Fruit fly (Drosophila melanogaster): Measurements from ENCODE around the gene CG43731.

CG43731 gene

dm6 chr2L:19131905-19132402, 30.1 kb downstream of the CG43731 start, which contains the start of the genes AsnRS and DCTN6-p27 (continued):
- TF ChIP-seq CG11902 (GFP tag; optimal IDR thresholded peaks at IDR 0.05) (peak; percentile 54), Met (GFP tag; optimal IDR thresholded peaks at IDR 0.05) (no peak), vri (GFP tag; optimal IDR thresholded peaks at IDR 0.05) (no peak), Eip93F (GFP tag; optimal IDR thresholded peaks at IDR 0.05) (peak; percentile 27), CG31627 (GFP tag; optimal IDR thresholded peaks at IDR 0.05) (peak; percentile 65), CG6276 (GFP tag; optimal IDR thresholded peaks at IDR 0.05) (no peak), achi (GFP tag; optimal IDR thresholded peaks at IDR 0.05) (peak; percentile 65), fd59A (GFP tag; optimal IDR thresholded peaks at IDR 0.05) (no peak), Gug (GFP tag; IDR thresholded peaks at IDR 0.05) (no peak), Lpt (GFP tag; optimal IDR thresholded peaks at IDR 0.05) (no peak), CG6163 (GFP tag; IDR thresholded peaks at IDR 0.05) (peak; percentile 61; the same call in 2 of the 3 replicates), acj6 (GFP tag; optimal IDR thresholded peaks at IDR 0.05) (peak; percentile 74), Hr39 (GFP tag; optimal IDR thresholded peaks at IDR 0.05) (peak; percentile 70), net (GFP tag; optimal IDR thresholded peaks at IDR 0.05) (no peak), Hr38 (GFP tag; optimal IDR thresholded peaks at IDR 0.05) (no peak), cyc (GFP tag; optimal IDR thresholded peaks at IDR 0.05) (peak; percentile 69), CG8319 (GFP tag; optimal IDR thresholded peaks at IDR 0.05) (no peak), CG16779 (tag; optimal IDR thresholded peaks at IDR 0.05) (no peak), eg (GFP tag; IDR thresholded peaks at IDR 0.05) (peak; percentile 65; the same call in 2 of the 3 replicates), CG10669 (GFP tag; optimal IDR thresholded peaks at IDR 0.05) (no peak), esn (GFP tag; optimal IDR thresholded peaks at IDR 0.05) (peak; percentile 80), Sox102F (GFP tag; optimal IDR thresholded peaks at IDR 0.05) (no peak), pdm3 (GFP tag; optimal IDR thresholded peaks at IDR 0.05) (peak; percentile 3), CG4318 (GFP tag; optimal IDR thresholded peaks at IDR 0.05) (no peak), fd85E (GFP tag; optimal IDR thresholded peaks at IDR 0.05) (no peak), CG11294 (GFP tag; IDR thresholded peaks at IDR 0.05) (no peak; the same call in 1 of the 2 replicates), CG6792 (GFP tag; optimal IDR thresholded peaks at IDR 0.05) (peak; percentile 75), dsx (GFP tag; optimal IDR thresholded peaks at IDR 0.05; ENCODE audit: poor library complexity, severe bottlenecking) (no peak), CG6854 (GFP tag; optimal IDR thresholded peaks at IDR 0.05) (peak; percentile 36), Eip78C (GFP tag) (peak; percentile 71), Eip75B (GFP tag; optimal IDR thresholded peaks at IDR 0.05) (no peak), OdsH (GFP tag; optimal IDR thresholded peaks at IDR 0.05) (no peak), ss (GFP tag; optimal IDR thresholded peaks at IDR 0.05) (no peak), fkh (GFP tag; optimal IDR thresholded peaks at IDR 0.05) (peak; percentile 60), topi (GFP tag; optimal IDR thresholded peaks at IDR 0.05) (peak; percentile 33), dac (GFP tag; optimal IDR thresholded peaks at IDR 0.05) (peak; percentile 31), CG34406 (GFP tag; optimal IDR thresholded peaks at IDR 0.05) (peak; percentile 58), CG11762 (GFP tag; optimal IDR thresholded peaks at IDR 0.05; ENCODE audit: insufficient read depth) (no peak)

dm6 chr2L:19133465-19134365, 31.9 kb downstream of the CG43731 start, which contains the start of gene brat:
Gene brat, plus strand, starts transcription at chr2L:19133816.
- TF ChIP-seq CG8319 (GFP tag; optimal IDR thresholded peaks at IDR 0.05) (peak; percentile 28), CG6808 (GFP tag; optimal IDR thresholded peaks at IDR 0.05) (no peak), Sox14 (GFP tag; optimal IDR thresholded peaks at IDR 0.05) (peak; percentile 64), salr (GFP tag; optimal IDR thresholded peaks at IDR 0.05) (no peak), Sox102F (GFP tag; optimal IDR thresholded peaks at IDR 0.05) (peak; percentile 36), CG7368 (GFP tag; optimal IDR thresholded peaks at IDR 0.05) (no peak), CG10669 (GFP tag; optimal IDR thresholded peaks at IDR 0.05) (no peak), Sox15 (GFP tag; optimal IDR thresholded peaks at IDR 0.05) (no peak), dac (GFP tag; optimal IDR thresholded peaks at IDR 0.05) (no peak), CG15336 (GFP tag; IDR thresholded peaks at IDR 0.05) (no peak), fkh (GFP tag; optimal IDR thresholded peaks at IDR 0.05) (peak; percentile 85), Hr38 (GFP tag; optimal IDR thresholded peaks at IDR 0.05) (no peak), Smox (GFP tag; optimal IDR thresholded peaks at IDR 0.05) (peak; percentile 16), CG6163 (GFP tag; IDR thresholded peaks at IDR 0.05) (0 out of 3 replicates have a peak, but pooled peaks have one; percentile 8), CG11762 (GFP tag; optimal IDR thresholded peaks at IDR 0.05; ENCODE audit: insufficient read depth) (no peak), Eip78C (GFP tag) (peak; percentile 72), topi (GFP tag; optimal IDR thresholded peaks at IDR 0.05) (peak; percentile 65), eg (GFP tag; IDR thresholded peaks at IDR 0.05) (no peak), net (GFP tag; optimal IDR thresholded peaks at IDR 0.05) (no peak), Ets21C (GFP tag; optimal IDR thresholded peaks at IDR 0.05) (peak; percentile 61), ss (GFP tag; optimal IDR thresholded peaks at IDR 0.05) (peak in 1 of 2 experiments; percentile 21), esn (GFP tag; optimal IDR thresholded peaks at IDR 0.05) (peak; percentile 72), vri (GFP tag; optimal IDR thresholded peaks at IDR 0.05) (no peak), fd59A (GFP tag; optimal IDR thresholded peaks at IDR 0.05) (no peak), CG32006 (GFP tag; optimal IDR thresholded peaks at IDR 0.05) (peak; percentile 30)
